Worm (Caenorhabditis elegans): ENCODE measurements around the gene best-14.

- TF ChIP-seq pes-1 (GFP tag; IDR thresholded peaks at IDR 0.05) (no peak), tbx-37 (GFP tag; conservative IDR thresholded peaks at IDR 0.05) (no peak), tbx-11 (GFP tag; IDR thresholded peaks at IDR 0.05) (no peak), B0310.2 (tag; optimal IDR thresholded peaks at IDR 0.05) (no peak), hmbx-1 (tag; optimal IDR thresholded peaks at IDR 0.05) (no peak), ama-1 (optimal IDR thresholded peaks at IDR 0.05) (no peak), aly-1 (tag; optimal IDR thresholded peaks at IDR 0.05) (no peak), ets-7 (tag; optimal IDR thresholded peaks at IDR 0.05) (no peak)
These were observed 28.2 kb upstream of the best-14 start for ce11 chrV:10529600-10529999.

Data from whole organism, early embryonic.